Worm (Caenorhabditis elegans) whole organism, L1 larva: ENCODE results near the gene cul-5.

Experiments
- alr-1 ChIP-seq: fragments of 200-800 bp; sonication (Bioruptor generic); optimal IDR thresholded peaks from 2 replicates; lab custom pipeline; 2018; ENCODE audit warnings: borderline replicate concordance, mild to moderate bottlenecking, missing genetic modification characterization, missing compliant biosample characterization
- egl-27 ChIP-seq, 2 experiments: fragments of 150-350 bp in 1 of 2; sonication (generic microtip); optimal IDR thresholded peaks; 3 replicates each; lab custom pipeline; 2017 to 2018; ENCODE audit warnings: missing biosample characterization in 2 of 2, missing genetic modification characterization in 2 of 2, missing genetic modification reagents in 2 of 2
- grh-1 ChIP-seq: fragments of 200-800 bp; sonication (Bioruptor generic); IDR thresholded peaks from 2 replicates; pipeline ENCODE4 v1.3.6; 2022; ENCODE audit warnings: missing genetic modification reagents, missing genetic modification characterization, missing compliant biosample characterization
- irx-1 ChIP-seq: sonication (generic microtip); optimal IDR thresholded peaks from 2 replicates; lab custom pipeline; 2016; ENCODE audit warnings: missing genetic modification characterization, missing compliant biosample characterization
- lin-35 ChIP-seq, 2 experiments: fragments of 150-350 bp; optimal IDR thresholded peaks; 2 replicates each; lab custom pipeline; 2014; ENCODE audit warnings: missing biosample characterization in 2 of 2, missing genetic modification characterization in 2 of 2, missing genetic modification reagents in 2 of 2
- mep-1 ChIP-seq: fragments of 150-350 bp; optimal IDR thresholded peaks from 2 replicates; lab custom pipeline; 2014; ENCODE audit warnings: missing biosample characterization, missing genetic modification characterization
- nhr-71 ChIP-seq: sonication (generic microtip); optimal IDR thresholded peaks from 2 replicates; lab custom pipeline; 2016; ENCODE audit warnings: mild to moderate bottlenecking, missing genetic modification characterization, moderate library complexity, missing compliant biosample characterization
- nhr-90 ChIP-seq: sonication (generic microtip); optimal IDR thresholded peaks from 2 replicates; lab custom pipeline; 2016; ENCODE audit warnings: mild to moderate bottlenecking, missing genetic modification characterization, missing compliant biosample characterization; ENCODE audit not compliant: poor library complexity
- unc-62 ChIP-seq: fragments of 150-350 bp; optimal IDR thresholded peaks from 2 replicates; lab custom pipeline; 2014; ENCODE audit warnings: missing biosample characterization, missing genetic modification reagents, missing genetic modification characterization
- ztf-11 ChIP-seq, 2 experiments: sonication (generic microtip); optimal IDR thresholded peaks; 2 replicates each; lab custom pipeline; 2016 to 2017; ENCODE audit warnings: missing genetic modification characterization in 2 of 2, missing biosample characterization in 1 of 2, missing compliant biosample characterization in 1 of 2

DNA sequence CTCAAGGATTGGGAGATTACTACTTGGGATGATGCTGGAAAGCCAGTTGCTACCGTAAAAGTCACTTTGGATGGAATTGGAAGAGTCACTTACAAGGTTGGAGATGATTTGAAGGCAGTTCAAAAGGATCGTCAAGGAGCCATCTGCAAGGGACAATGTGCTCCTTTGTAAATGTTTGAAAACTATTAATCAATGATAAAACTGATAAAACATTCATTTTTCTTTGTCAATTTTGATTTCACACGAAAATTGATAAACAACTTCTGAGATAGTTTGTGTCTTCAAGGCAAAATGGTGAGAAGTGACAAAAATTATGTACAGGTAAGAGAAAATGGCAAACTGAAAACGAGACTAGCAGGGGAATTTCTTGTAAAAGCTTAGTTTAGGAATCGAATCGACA is 23.0 kb downstream of the cul-5 start:
- no peak for TF ChIP-seq nhr-71 (tag; lab: Kevin White, UChicago)
- TF ChIP-seq ztf-11 (tag; optimal IDR thresholded peaks at IDR 0.05; lab: Kevin White, UChicago) = no peak
- TF ChIP-seq lin-35 (GFP tag; optimal IDR thresholded peaks at IDR 0.05; lab: Kevin White, UChicago) = no peak
- no peak for TF ChIP-seq unc-62 (GFP tag; lab: Kevin White, UChicago)
- no peak for TF ChIP-seq grh-1
- no peak for TF ChIP-seq alr-1 (tag; lab: Kevin White, UChicago)
- TF ChIP-seq egl-27 (tag; optimal IDR thresholded peaks at IDR 0.05; lab: Kevin White, UChicago) = no peak
- no peak for TF ChIP-seq mep-1
- no peak for TF ChIP-seq irx-1
- no peak for TF ChIP-seq nhr-90 (tag; lab: Kevin White, UChicago)
